Worm (Caenorhabditis elegans): ENCODE data around the gene F39G3.4.

The F39G3.4 gene

ce11 chrV:4694466-4695092 lies 30.0 kb upstream of the F39G3.4 start:
- TF ChIP-seq zfh-2 (GFP tag; conservative IDR thresholded peaks at IDR 0.05), result no peak
- no peak for TF ChIP-seq madf-8 (GFP tag; conservative IDR thresholded peaks at IDR 0.05)
- TF ChIP-seq dpff-1 (tag; optimal IDR thresholded peaks at IDR 0.05), result peak; percentile 16
- TF ChIP-seq tbx-9 (tag; optimal IDR thresholded peaks at IDR 0.05; ENCODE audit: borderline replicate concordance), result no peak
- TF ChIP-seq aptf-2 (GFP tag; conservative IDR thresholded peaks at IDR 0.05), result no peak
- peak; percentile 26 for TF ChIP-seq K12H6.12 (tag; optimal IDR thresholded peaks at IDR 0.05)
- TF ChIP-seq snpc-3.4 (tag; optimal IDR thresholded peaks at IDR 0.05), result no peak

- TF ChIP-seq ztf-28 (GFP tag; IDR thresholded peaks at IDR 0.05), result no peak
Observed at ce11 chrV:4698675-4699074, 25.9 kb upstream of the F39G3.4 start.

- no peak for TF ChIP-seq Y67H2A.10 (GFP tag; conservative IDR thresholded peaks at IDR 0.05)
Observed at ce11 chrV:4700189-4700588, 24.4 kb upstream of the F39G3.4 start, which contains the start of gene ZC266.1. Gene ZC266.1 (minus strand): TSS chrV:4700289.

- TF ChIP-seq gei-17 (GFP tag; optimal IDR thresholded peaks at IDR 0.05), result no peak
Observed at ce11 chrV:4707646-4708045, 16.9 kb upstream of the F39G3.4 start.

- TF ChIP-seq nhr-179 (tag; optimal IDR thresholded peaks at IDR 0.05) (no peak), nfya-1 (tag; optimal IDR thresholded peaks at IDR 0.05; ENCODE audit: borderline replicate concordance, insufficient read depth) (no peak), T07F8.4 (tag; optimal IDR thresholded peaks at IDR 0.05) (no peak), tlf-1 (GFP tag; optimal IDR thresholded peaks at IDR 0.05) (no peak), ceh-58 (GFP tag; IDR thresholded peaks at IDR 0.05) (no peak), let-607 (tag; optimal IDR thresholded peaks at IDR 0.05) (no peak), lag-1 (GFP tag; IDR thresholded peaks at IDR 0.05) (no peak), F52B5.7 (tag; optimal IDR thresholded peaks at IDR 0.05) (no peak), lin-35 (GFP tag; optimal IDR thresholded peaks at IDR 0.05) (no peak), attf-5 (GFP tag; optimal IDR thresholded peaks at IDR 0.05) (no peak), F33H1.4 (GFP tag; IDR thresholded peaks at IDR 0.05) (no peak), snpc-1.3 (tag; optimal IDR thresholded peaks at IDR 0.05; ENCODE audit: insufficient read depth) (no peak), attf-3 (GFP tag; conservative IDR thresholded peaks at IDR 0.05) (no peak), ceh-27 (GFP tag; optimal IDR thresholded peaks at IDR 0.05) (no peak), ets-4 (GFP tag; optimal IDR thresholded peaks at IDR 0.05) (no peak), dpl-1 (GFP tag; optimal IDR thresholded peaks at IDR 0.05) (no peak), zfh-2 (GFP tag; conservative IDR thresholded peaks at IDR 0.05) (no peak), ceh-91 (GFP tag; IDR thresholded peaks at IDR 0.05) (no peak), ccch-3 (GFP tag; optimal IDR thresholded peaks at IDR 0.05) (no peak), mxl-1 (tag; optimal IDR thresholded peaks at IDR 0.05) (no peak)
Observed at ce11 chrV:4710464-4710863, 14.1 kb upstream of the F39G3.4 start, which contains the start of gene oac-24. Gene oac-24 (plus strand): TSS chrV:4710764.

ce11 chrV:4719965-4720364 lies 4.6 kb upstream of the F39G3.4 start, which contains the start of gene prx-6:
Gene prx-6 (minus strand): TSS chrV:4720093.
- TF ChIP-seq T07F8.4 (tag; optimal IDR thresholded peaks at IDR 0.05) (no peak), ztf-6 (GFP tag; IDR thresholded peaks at IDR 0.05) (no peak), Y53F4B.3 (GFP tag; IDR thresholded peaks at IDR 0.05) (no peak), F23B12.7 (tag; optimal IDR thresholded peaks at IDR 0.05; ENCODE audit: insufficient read depth) (no peak), nhr-80 (tag; optimal IDR thresholded peaks at IDR 0.05) (peak; percentile 39), repo-1 (tag; optimal IDR thresholded peaks at IDR 0.05) (no peak)

Data from whole organism, young adult.